Fruit fly (Drosophila melanogaster) whole organism, pupa: ENCODE data around the gene ph-d.

Source experiments
- CG15710 ChIP-seq: fragments of 200-800 bp; sonication (Bioruptor generic); optimal IDR thresholded peaks from 2 replicates; lab custom pipeline; 2018; ENCODE audit warnings: missing biosample characterization, mild to moderate bottlenecking, missing genetic modification characterization, moderate library complexity
- CG4496 ChIP-seq: fragments of 200-800 bp; sonication (Bioruptor generic); IDR thresholded peaks from 3 replicates; pipeline ENCODE4 v1.3.6; 2022; ENCODE audit warnings: missing biosample characterization, missing genetic modification characterization
- Snoo ChIP-seq: fragments of 200-800 bp; sonication (Bioruptor generic); optimal IDR thresholded peaks from 3 replicates; lab custom pipeline; 2017; ENCODE audit warnings: missing biosample characterization, mild to moderate bottlenecking, missing genetic modification characterization, inconsistent platforms

DNA sequence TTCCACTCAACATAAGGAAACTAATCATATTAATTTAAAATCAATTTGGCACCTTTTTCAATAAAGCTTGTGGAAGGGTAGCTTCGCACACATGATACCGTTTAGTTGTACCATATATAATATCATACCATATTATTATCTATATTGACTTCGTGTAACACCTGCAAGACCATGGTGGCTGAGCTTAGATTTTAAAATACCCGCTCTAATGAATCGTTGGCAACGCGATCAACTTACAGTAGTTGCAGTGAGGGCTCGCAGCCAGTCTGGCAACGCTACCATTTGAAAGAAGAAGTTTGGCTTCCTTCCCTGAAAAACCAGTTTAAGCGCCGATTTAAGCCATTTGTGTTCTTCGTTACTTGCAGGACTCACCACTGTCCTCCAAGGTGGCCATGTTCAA lies 47.3 kb upstream of the ph-d start:
- no peak for TF ChIP-seq CG15710 (tag; lab: Kevin White, UChicago)
- TF ChIP-seq Snoo (tag; lab: Kevin White, UChicago): no peak
- no peak for TF ChIP-seq CG4496 (GFP tag; lab: Robert Waterston, UW)
